Fruit fly (Drosophila melanogaster) whole organism, embryonic: Measurements from ENCODE around the gene CG13059.

Source experiments
- Asciz ChIP-seq: fragments of 200-800 bp; sonication (Bioruptor generic); optimal IDR thresholded peaks from 2 replicates; lab custom pipeline; 2017; ENCODE audit warnings: missing biosample characterization, mild to moderate bottlenecking, missing genetic modification characterization, missing genetic modification reagents
- B-H1 ChIP-seq: fragments of 200-800 bp; sonication (Bioruptor generic); IDR thresholded peaks from 3 replicates; pipeline ENCODE4 v1.3.6; 2022; ENCODE audit warnings: missing biosample characterization, missing genetic modification characterization
- CG1024 ChIP-seq: fragments of 200-800 bp; sonication (Bioruptor generic); IDR thresholded peaks from 2 replicates; pipeline ENCODE4 v1.3.6; 2022; ENCODE audit warnings: missing biosample characterization, missing genetic modification characterization
- CG10543 ChIP-seq: fragments of 200-800 bp; sonication (Bioruptor generic); optimal IDR thresholded peaks from 3 replicates; lab custom pipeline; 2017; ENCODE audit warnings: missing biosample characterization, mild to moderate bottlenecking, missing genetic modification characterization, moderate library complexity
- CG12219 ChIP-seq: fragments of 200-800 bp; sonication (Bioruptor generic); optimal IDR thresholded peaks from 3 replicates; lab custom pipeline; 2018; ENCODE audit warnings: missing biosample characterization, mild to moderate bottlenecking, missing genetic modification characterization
- CG14667 ChIP-seq: fragments of 200-800 bp; sonication (Bioruptor generic); IDR thresholded peaks from 2 replicates; pipeline ENCODE4 v1.3.6; 2022; ENCODE audit warnings: missing biosample characterization, missing genetic modification characterization
- CG1529 ChIP-seq: fragments of 200-800 bp; sonication (Bioruptor generic); optimal IDR thresholded peaks from 3 replicates; lab custom pipeline; 2018; ENCODE audit warnings: missing biosample characterization, missing genetic modification characterization
- CG16815 ChIP-seq: fragments of 200-800 bp; sonication (Bioruptor generic); optimal IDR thresholded peaks from 3 replicates; lab custom pipeline; 2017; ENCODE audit warnings: missing biosample characterization, mild to moderate bottlenecking, missing genetic modification characterization
- CG18011 ChIP-seq: fragments of 200-800 bp; sonication (Bioruptor generic); optimal IDR thresholded peaks from 2 replicates; lab custom pipeline; 2017; ENCODE audit warnings: missing biosample characterization, missing genetic modification characterization, mild to moderate bottlenecking, moderate library complexity, missing genotype
- CG31441 ChIP-seq: fragments of 200-800 bp; sonication (Bioruptor generic); IDR thresholded peaks from 2 replicates; pipeline ENCODE4 v1.3.6; 2022; ENCODE audit warnings: missing biosample characterization, missing genetic modification characterization
- CG34376 ChIP-seq: fragments of 200-800 bp; sonication (Bioruptor generic); optimal IDR thresholded peaks from 2 replicates; lab custom pipeline; 2018; ENCODE audit warnings: missing biosample characterization, mild to moderate bottlenecking, missing genetic modification characterization
- CG5953 ChIP-seq: fragments of 200-800 bp; sonication (Bioruptor generic); IDR thresholded peaks from 2 replicates; pipeline ENCODE4 v1.3.6; 2022; ENCODE audit warnings: missing biosample characterization, missing genetic modification characterization
- CG7745 ChIP-seq: fragments of 200-800 bp; sonication (Bioruptor generic); optimal IDR thresholded peaks from 2 replicates; lab custom pipeline; 2018; ENCODE audit warnings: missing biosample characterization, mild to moderate bottlenecking, missing genetic modification characterization, moderate library complexity
- CG8478 ChIP-seq: fragments of >200 bp; optimal IDR thresholded peaks from 2 replicates; lab custom pipeline; 2018
- CG9215 ChIP-seq: fragments of 200-800 bp; sonication (Bioruptor generic); IDR thresholded peaks from 2 replicates; pipeline ENCODE4 v1.3.6; 2022; ENCODE audit warnings: missing biosample characterization, missing genetic modification characterization
- CG9876 ChIP-seq: fragments of 200-800 bp; sonication (Bioruptor generic); optimal IDR thresholded peaks from 2 replicates; lab custom pipeline; 2016; ENCODE audit warnings: missing biosample characterization, missing genetic modification characterization
- Dip2 ChIP-seq: fragments of 200-800 bp; sonication (Bioruptor generic); IDR thresholded peaks from 2 replicates; pipeline ENCODE4 v1.3.6; 2022; ENCODE audit warnings: missing biosample characterization, missing genetic modification characterization
- E2f1 ChIP-seq: fragments of 200-800 bp; sonication (Bioruptor generic); IDR thresholded peaks from 2 replicates; pipeline ENCODE4 v1.3.6; 2022; ENCODE audit warnings: missing biosample characterization, missing genetic modification characterization
- HHEX ChIP-seq: fragments of 200-800 bp; sonication (Bioruptor generic); optimal IDR thresholded peaks from 3 replicates; lab custom pipeline; 2017; ENCODE audit warnings: missing biosample characterization, mild to moderate bottlenecking, missing genetic modification characterization, missing genetic modification reagents
- HLH3B ChIP-seq: fragments of 200-800 bp; sonication (Bioruptor generic); IDR thresholded peaks from 2 replicates; pipeline ENCODE4 v1.3.6; 2022; ENCODE audit warnings: missing biosample characterization, missing genetic modification characterization
- Hr39 ChIP-seq: fragments of >200 bp; optimal IDR thresholded peaks from 2 replicates; lab custom pipeline; 2017
- Hr51 ChIP-seq, 2 experiments: fragments of 200-800 bp; sonication (Bioruptor generic); optimal IDR thresholded peaks; 2 replicates in 1 of 2; 3 replicates in 1 of 2; lab custom pipeline; 2016 to 2018; ENCODE audit warnings: missing biosample characterization in 2 of 2, missing genetic modification characterization in 2 of 2, mild to moderate bottlenecking in 1 of 2, moderate library complexity in 1 of 2
- Sin3A ChIP-seq: fragments of >200 bp; optimal IDR thresholded peaks from 2 replicates; lab custom pipeline; 2018
- Sry-δ ChIP-seq: fragments of 200-800 bp; sonication (Bioruptor generic); optimal IDR thresholded peaks from 2 replicates; lab custom pipeline; 2016; ENCODE audit warnings: missing biosample characterization, missing genetic modification characterization
- Xbp1 ChIP-seq: fragments of 200-800 bp; sonication (Bioruptor generic); optimal IDR thresholded peaks from 3 replicates; lab custom pipeline; 2016; ENCODE audit warnings: missing biosample characterization, mild to moderate bottlenecking, missing genetic modification characterization
- ara ChIP-seq: fragments of 200-800 bp; sonication (Bioruptor generic); IDR thresholded peaks from 2 replicates; pipeline ENCODE4 v1.3.6; 2022; ENCODE audit warnings: missing biosample characterization, missing genetic modification characterization
- bcd ChIP-seq: fragments of 200-800 bp; sonication (Bioruptor generic); optimal IDR thresholded peaks from 2 replicates; lab custom pipeline; 2017; ENCODE audit warnings: missing biosample characterization, mild to moderate bottlenecking, missing genetic modification characterization
- bsh ChIP-seq, 2 experiments: fragments of 200-800 bp; sonication (Bioruptor generic); optimal IDR thresholded peaks; 2 replicates each; lab custom pipeline; 2017 to 2018; ENCODE audit warnings: mild to moderate bottlenecking in 2 of 2, missing biosample characterization in 2 of 2, missing genetic modification characterization in 2 of 2, moderate library complexity in 1 of 2
- btn ChIP-seq: fragments of 200-800 bp; sonication (Bioruptor generic); optimal IDR thresholded peaks from 2 replicates; lab custom pipeline; 2016; ENCODE audit warnings: missing biosample characterization, missing genetic modification characterization
- ci ChIP-seq: fragments of 200-800 bp; sonication (Bioruptor generic); IDR thresholded peaks from 3 replicates; pipeline ENCODE4 v1.3.6; 2022; ENCODE audit warnings: missing biosample characterization, missing genetic modification characterization
- crol ChIP-seq: fragments of 200-800 bp; sonication (Bioruptor generic); IDR thresholded peaks from 2 replicates; pipeline ENCODE4 v1.3.6; 2022; ENCODE audit warnings: missing biosample characterization, missing genetic modification characterization
- dan ChIP-seq: fragments of 200-800 bp; sonication (Bioruptor generic); IDR thresholded peaks from 2 replicates; pipeline ENCODE4 v1.3.6; 2022; ENCODE audit warnings: missing biosample characterization, missing genetic modification characterization
- emc ChIP-seq: fragments of 200-800 bp; sonication (Bioruptor generic); optimal IDR thresholded peaks from 2 replicates; lab custom pipeline; 2016; ENCODE audit warnings: missing biosample characterization, missing genetic modification characterization
- fd64A ChIP-seq: fragments of 200-800 bp; sonication (Bioruptor generic); optimal IDR thresholded peaks from 3 replicates; lab custom pipeline; 2018; ENCODE audit warnings: missing biosample characterization, mild to moderate bottlenecking, missing genetic modification characterization
- gce ChIP-seq: fragments of 200-800 bp; sonication (Bioruptor generic); IDR thresholded peaks from 3 replicates; pipeline ENCODE4 v1.3.6; 2022; ENCODE audit warnings: missing biosample characterization, missing genetic modification characterization
- kah ChIP-seq: fragments of 200-800 bp; sonication (Bioruptor generic); optimal IDR thresholded peaks from 2 replicates; lab custom pipeline; 2018; ENCODE audit warnings: missing biosample characterization, mild to moderate bottlenecking, missing genetic modification characterization
- kni ChIP-seq: fragments of 200-800 bp; sonication (Bioruptor generic); optimal IDR thresholded peaks from 3 replicates; lab custom pipeline; 2017; ENCODE audit warnings: mild to moderate bottlenecking, missing biosample characterization, missing genetic modification reagents, missing genetic modification characterization
- lmd ChIP-seq: fragments of 200-800 bp; sonication (Bioruptor generic); IDR thresholded peaks from 2 replicates; pipeline ENCODE4 v1.3.6; 2022; ENCODE audit warnings: missing biosample characterization, missing genetic modification characterization
- nerfin-1 ChIP-seq: fragments of 200-800 bp; sonication (Bioruptor generic); optimal IDR thresholded peaks from 3 replicates; lab custom pipeline; 2019; ENCODE audit warnings: missing biosample characterization, mild to moderate bottlenecking, missing genetic modification characterization, moderate library complexity
- nom ChIP-seq: fragments of 200-800 bp; sonication (Bioruptor generic); optimal IDR thresholded peaks from 2 replicates; lab custom pipeline; 2017; ENCODE audit warnings: missing biosample characterization, missing genetic modification characterization, mild to moderate bottlenecking, moderate library complexity, missing genetic modification reagents
- odd ChIP-seq: fragments of 200-800 bp; sonication (Bioruptor generic); optimal IDR thresholded peaks from 2 replicates; lab custom pipeline; 2017; ENCODE audit warnings: missing biosample characterization, mild to moderate bottlenecking, missing genetic modification characterization
- pan ChIP-seq, 4 experiments: fragments of >200 bp in 3 of 4; fragments of 200-800 bp in 1 of 4; sonication (Bioruptor generic) in 1 of 4; optimal IDR thresholded peaks in 3 of 4; IDR thresholded peaks in 1 of 4; 2 replicates each; pipeline versions ENCODE4 v1.3.6 to Lab custom; 2017 to 2022; ENCODE audit warnings: missing biosample characterization in 2 of 4, missing genetic modification characterization in 2 of 4, mixed read lengths in 1 of 4
- pita ChIP-seq: fragments of 200-800 bp; sonication (Bioruptor generic); optimal IDR thresholded peaks from 2 replicates; lab custom pipeline; 2017; ENCODE audit warnings: missing biosample characterization, mild to moderate bottlenecking, missing genetic modification characterization
- psq ChIP-seq: fragments of 200-800 bp; sonication (Bioruptor generic); optimal IDR thresholded peaks from 2 replicates; lab custom pipeline; 2017; ENCODE audit warnings: missing biosample characterization, missing genetic modification characterization
- sens ChIP-seq: fragments of 200-800 bp; sonication (Bioruptor generic); peaks from one replicate; lab custom pipeline; 2016; ENCODE audit warnings: missing biosample characterization, missing genetic modification characterization
- seq ChIP-seq: fragments of 200-800 bp; sonication (Bioruptor generic); IDR thresholded peaks from 2 replicates; pipeline ENCODE4 v1.3.6; 2022; ENCODE audit warnings: missing biosample characterization, missing genetic modification characterization
- sna ChIP-seq: fragments of 200-800 bp; sonication (Bioruptor generic); IDR thresholded peaks from 2 replicates; pipeline ENCODE4 v1.3.6; 2022; ENCODE audit warnings: missing biosample characterization, missing genetic modification characterization; ENCODE audit not compliant: partially characterized antibody
- sqz ChIP-seq: fragments of 200-800 bp; sonication (Bioruptor generic); optimal IDR thresholded peaks from 3 replicates; lab custom pipeline; 2018; ENCODE audit warnings: missing biosample characterization, mild to moderate bottlenecking, missing genetic modification characterization
- tio ChIP-seq: fragments of 200-800 bp; sonication (Bioruptor generic); optimal IDR thresholded peaks from 2 replicates; lab custom pipeline; 2017; ENCODE audit warnings: missing biosample characterization, missing genetic modification characterization, inconsistent platforms
- tna ChIP-seq: fragments of 200-800 bp; sonication (Bioruptor generic); IDR thresholded peaks from 2 replicates; pipeline ENCODE4 v1.3.6; 2022; ENCODE audit warnings: missing biosample characterization, missing genetic modification characterization; ENCODE audit not compliant: partially characterized antibody
- toy ChIP-seq: fragments of 200-800 bp; sonication (Bioruptor generic); IDR thresholded peaks from 2 replicates; pipeline ENCODE4 v1.3.6; 2022; ENCODE audit warnings: missing biosample characterization, missing genetic modification characterization
- wek ChIP-seq: fragments of 200-800 bp; sonication (Bioruptor generic); optimal IDR thresholded peaks from 3 replicates; lab custom pipeline; 2018; ENCODE audit warnings: missing biosample characterization, mild to moderate bottlenecking, missing genetic modification characterization, moderate library complexity

CG13059 gene

DNA sequence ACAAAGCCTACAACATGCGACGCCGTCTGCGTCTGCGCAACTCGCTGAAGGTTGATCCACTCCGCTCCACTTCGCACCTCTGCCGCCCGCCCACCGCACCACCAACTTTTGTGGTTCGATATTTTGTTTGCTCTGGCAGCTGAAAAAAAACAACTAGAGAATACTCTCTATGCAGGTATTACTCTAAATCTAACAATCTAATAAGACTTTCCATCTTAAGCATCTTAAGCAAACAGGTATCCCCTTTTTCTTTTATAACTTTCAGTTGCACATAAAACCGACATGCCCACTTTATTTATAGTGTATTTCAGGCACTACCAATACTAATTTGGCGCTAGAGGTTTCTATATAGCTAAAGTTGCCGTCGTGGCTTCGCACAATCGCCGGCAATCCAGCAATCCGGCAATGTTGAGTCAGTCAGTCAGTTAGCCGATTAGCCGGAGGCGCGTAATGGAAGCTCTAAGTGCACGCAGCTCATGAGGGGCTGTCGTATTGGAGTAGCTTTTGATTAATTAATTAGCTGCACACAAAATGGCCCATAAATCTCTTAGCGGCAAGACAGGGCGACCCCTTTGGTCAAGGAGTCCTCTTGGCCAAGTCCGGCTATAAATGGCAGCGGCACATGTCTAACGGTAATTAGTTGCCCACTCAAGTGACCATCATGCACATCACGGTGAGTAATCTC is 4.9 kb downstream of the CG13059 start, which contains the start of gene CG13058 (continued):
- no peak for TF ChIP-seq nerfin-1 (tag; lab: Kevin White, UChicago)
- TF ChIP-seq sens = peak; percentile 40
- no peak for TF ChIP-seq ara (GFP tag; lab: Robert Waterston, UW)
- no peak for TF ChIP-seq tna (GFP tag; lab: Robert Waterston, UW)
- peak in 1 of 2 experiments; percentile 86 for TF ChIP-seq Hr51 (GFP tag; optimal IDR thresholded peaks at IDR 0.05; lab: Kevin White, UChicago)
- no peak for TF ChIP-seq dan
- no peak for TF ChIP-seq CG9876 (GFP tag; lab: Kevin White, UChicago)
- no peak for TF ChIP-seq Sin3A
- no peak for TF ChIP-seq sqz (GFP tag; lab: Kevin White, UChicago)
- TF ChIP-seq HHEX = peak; percentile 59
- no peak for TF ChIP-seq Dip2
- peak; percentile 3 for TF ChIP-seq CG34376
- no peak for TF ChIP-seq sna (GFP tag; lab: Robert Waterston, UW)
- no peak for TF ChIP-seq Hr39
- no peak for TF ChIP-seq CG5953 (GFP tag; lab: Robert Waterston, UW)
- peak; percentile 2 for TF ChIP-seq tio (GFP tag; lab: Kevin White, UChicago)
- no peak for TF ChIP-seq gce (GFP tag; lab: Robert Waterston, UW)
- peak; percentile 17 for TF ChIP-seq CG16815 (GFP tag; lab: Kevin White, UChicago)
- TF ChIP-seq CG18011 (GFP tag; lab: Kevin White, UChicago) = no peak
- no peak for TF ChIP-seq CG7745 (tag; lab: Kevin White, UChicago)
- TF ChIP-seq Xbp1 = peak; percentile 60
- TF ChIP-seq fd64A (GFP tag; lab: Kevin White, UChicago) = no peak
- peak in 1 of 2 experiments; percentile 3 for TF ChIP-seq bsh (GFP tag; optimal IDR thresholded peaks at IDR 0.05; lab: Kevin White, UChicago)
- no peak for TF ChIP-seq CG8478 (lab: Kevin White, UChicago)
- TF ChIP-seq wek = no peak
- peak; percentile 64 for TF ChIP-seq odd
- TF ChIP-seq nom (GFP tag; lab: Kevin White, UChicago) = no peak
- no peak for TF ChIP-seq psq (GFP tag; lab: Kevin White, UChicago)
- no peak for TF ChIP-seq toy (GFP tag; lab: Robert Waterston, UW)
- 0 out of 2 replicates have a peak, but pooled peaks have one; percentile 42 for TF ChIP-seq CG31441
- peak; percentile 69 for TF ChIP-seq crol (GFP tag; lab: Robert Waterston, UW)
- no peak for TF ChIP-seq pita (GFP tag; lab: Kevin White, UChicago)
- no peak for TF ChIP-seq E2f1 (GFP tag; lab: Robert Waterston, UW)
- TF ChIP-seq Asciz (GFP tag; lab: Kevin White, UChicago) = no peak
- TF ChIP-seq CG10543 (GFP tag; lab: Kevin White, UChicago) = peak; percentile 31
- peak; percentile 67 for TF ChIP-seq lmd (GFP tag; lab: Robert Waterston, UW)

DNA sequence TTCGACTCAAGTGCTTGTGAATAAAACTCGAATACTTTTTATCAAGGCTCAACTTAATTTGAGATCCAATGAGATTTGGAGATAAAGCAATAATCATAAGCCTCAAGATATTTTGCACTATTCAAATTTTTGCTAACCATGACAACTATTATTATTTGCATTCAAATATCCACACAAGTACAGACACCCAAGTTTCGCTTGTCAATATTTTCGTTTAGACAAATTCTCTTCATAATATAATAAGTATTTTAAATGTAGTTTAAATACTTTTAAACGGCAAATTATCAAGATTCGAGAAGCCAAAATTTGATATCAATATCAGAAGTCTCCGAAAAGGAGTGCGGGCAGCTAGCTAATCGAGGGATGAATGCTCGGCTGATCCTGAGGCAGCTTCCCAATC is 6.0 kb downstream of the CG13059 start, which contains the start of gene CG33061:
Gene CG33061 (plus strand): TSS at position 301 of the 400 bp plus-strand sequence.
- TF ChIP-seq CG12219 (GFP tag; lab: Kevin White, UChicago) = no peak
- TF ChIP-seq pan (optimal IDR thresholded peaks at IDR 0.05; lab: Kevin White, UChicago) = no peak
- no peak for TF ChIP-seq pan (GFP tag; optimal IDR thresholded peaks at IDR 0.05 in 1 of 2, IDR thresholded peaks at IDR 0.05 in 1 of 2)
- no peak for TF ChIP-seq CG1529 (GFP tag; lab: Kevin White, UChicago)
- no peak for TF ChIP-seq kni
- no peak for TF ChIP-seq Sry-δ
- no peak for TF ChIP-seq btn (GFP tag; lab: Kevin White, UChicago)
- no peak for TF ChIP-seq kah
- no peak for TF ChIP-seq B-H1
- TF ChIP-seq emc = no peak
- no peak for TF ChIP-seq CG9215
- TF ChIP-seq HLH3B (GFP tag; lab: Robert Waterston, UW) = no peak
- no peak for TF ChIP-seq bcd (GFP tag; lab: Kevin White, UChicago)
- no peak for TF ChIP-seq seq (GFP tag; lab: Robert Waterston, UW)
- no peak for TF ChIP-seq CG14667
- TF ChIP-seq ci (GFP tag; lab: Robert Waterston, UW) = no peak
- no peak for TF ChIP-seq CG1024 (GFP tag; lab: Robert Waterston, UW)
